Worm (Caenorhabditis elegans): Measurements from ENCODE around the gene Y94H6A.3.

The Y94H6A.3 gene

ce11 chrIV:2676281-2676680, at the start of gene Y94H6A.3:
Y94H6A.3 (plus strand) TSS chrIV:2676512.
- TF ChIP-seq unc-130 (tag; optimal IDR thresholded peaks at IDR 0.05) (peak; percentile 83), snpc-4 (tag; optimal IDR thresholded peaks at IDR 0.05) (peak; percentile 77), mdl-1 (tag; optimal IDR thresholded peaks at IDR 0.05) (peak in 1 of 2 experiments; percentile 70), nhr-11 (tag; optimal IDR thresholded peaks at IDR 0.05) (peak; percentile 80), hlh-4 (tag; optimal IDR thresholded peaks at IDR 0.05) (no peak), lin-15B (tag; optimal IDR thresholded peaks at IDR 0.05) (peak; percentile 95), nhr-28 (tag; optimal IDR thresholded peaks at IDR 0.05) (no peak), vab-15 (tag; optimal IDR thresholded peaks at IDR 0.05) (no peak), lin-14 (GFP tag; optimal IDR thresholded peaks at IDR 0.05) (no peak), ceh-82 (tag; optimal IDR thresholded peaks at IDR 0.05) (peak; percentile 96 to 98 (median 97)), hlh-17 (GFP tag; optimal IDR thresholded peaks at IDR 0.05; ENCODE audit: borderline replicate concordance) (no peak), isw-1 (GFP tag; IDR thresholded peaks at IDR 0.05) (peak; percentile 95), ces-1 (GFP tag; optimal IDR thresholded peaks at IDR 0.05) (no peak), ceh-63 (GFP tag; optimal IDR thresholded peaks at IDR 0.05) (no peak), pqm-1 (tag; optimal IDR thresholded peaks at IDR 0.05) (no peak), irx-1 (tag; optimal IDR thresholded peaks at IDR 0.05) (peak; percentile 91), F16B12.6 (tag; optimal IDR thresholded peaks at IDR 0.05) (peak; percentile 69), sup-37 (GFP tag; optimal IDR thresholded peaks at IDR 0.05) (peak; percentile 78), nhr-71 (tag; optimal IDR thresholded peaks at IDR 0.05) (peak; percentile 96), mab-9 (GFP tag; IDR thresholded peaks at IDR 0.05) (peak; percentile 90), grh-1 (GFP tag; IDR thresholded peaks at IDR 0.05) (peak; percentile 92), mep-1 (tag; optimal IDR thresholded peaks at IDR 0.05) (peak; percentile 97), tlp-1 (tag; optimal IDR thresholded peaks at IDR 0.05) (no peak), ceh-8 (GFP tag; optimal IDR thresholded peaks at IDR 0.05) (peak; percentile 87), nhr-77 (tag; optimal IDR thresholded peaks at IDR 0.05) (peak; percentile 75), nhr-237 (tag; optimal IDR thresholded peaks at IDR 0.05) (peak; percentile 9), aly-2 (tag; optimal IDR thresholded peaks at IDR 0.05) (peak; percentile 62), C04F5.9 (tag; optimal IDR thresholded peaks at IDR 0.05) (peak; percentile 82), zip-4 (GFP tag; optimal IDR thresholded peaks at IDR 0.05) (peak; percentile 86), ama-1 (optimal IDR thresholded peaks at IDR 0.05) (peak; percentile 51), swsn-7 (tag; optimal IDR thresholded peaks at IDR 0.05) (peak; percentile 94), dpl-1 (GFP tag; optimal IDR thresholded peaks at IDR 0.05) (peak; percentile 99), jun-1 (tag; optimal IDR thresholded peaks at IDR 0.05) (peak; percentile 91), unc-98 (GFP tag; IDR thresholded peaks at IDR 0.05) (peak; percentile 45; the same call in 1 of the 2 replicates), nhr-76 (tag; optimal IDR thresholded peaks at IDR 0.05) (no peak), rnt-1 (tag; optimal IDR thresholded peaks at IDR 0.05) (peak; percentile 96), pag-3 (tag; optimal IDR thresholded peaks at IDR 0.05; ENCODE audit: borderline replicate concordance, insufficient read depth) (no peak), nhr-85 (tag) (peak; percentile 92), nhr-90 (tag; optimal IDR thresholded peaks at IDR 0.05; ENCODE audit: poor library complexity) (peak; percentile 93), sox-4 (tag; optimal IDR thresholded peaks at IDR 0.05) (peak; percentile 85), egl-27 (tag; optimal IDR thresholded peaks at IDR 0.05) (no peak), dsc-1 (tag; optimal IDR thresholded peaks at IDR 0.05) (peak; percentile 96), nhr-20 (tag; optimal IDR thresholded peaks at IDR 0.05) (peak; percentile 91), lin-39 (tag; optimal IDR thresholded peaks at IDR 0.05) (peak; percentile 95), nhr-12 (tag; optimal IDR thresholded peaks at IDR 0.05) (peak; percentile 37), egl-13 (tag; optimal IDR thresholded peaks at IDR 0.05) (peak; percentile 78), snu-23 (GFP tag; optimal IDR thresholded peaks at IDR 0.05) (peak; percentile 96), nhr-47 (tag; optimal IDR thresholded peaks at IDR 0.05) (peak; percentile 97), C34B4.2 (tag; optimal IDR thresholded peaks at IDR 0.05) (peak; percentile 65), fos-1 (tag; optimal IDR thresholded peaks at IDR 0.05) (peak; percentile 85), fkh-4 (tag; optimal IDR thresholded peaks at IDR 0.05; ENCODE audit: borderline replicate concordance) (peak; percentile 70), fkh-8 (tag; optimal IDR thresholded peaks at IDR 0.05) (peak; percentile 87)
